Fruit fly (Drosophila melanogaster): ENCODE results near the gene CG14626.

- TF ChIP-seq CG13204 (GFP tag; optimal IDR thresholded peaks at IDR 0.05): no peak
- TF ChIP-seq Snoo (tag; optimal IDR thresholded peaks at IDR 0.05): no peak
- no peak for TF ChIP-seq EcR (GFP tag; optimal IDR thresholded peaks at IDR 0.05)
- TF ChIP-seq Pif1B (GFP tag; optimal IDR thresholded peaks at IDR 0.05): no peak
Observed at dm6 chrX:1184478-1184877, at the start of gene CG14626.

Measured in whole organism, pupa.